Fruit fly (Drosophila melanogaster) whole organism, embryonic: ENCODE data around the gene Tim17a2.

ENCODE experiments used
- CG10462 ChIP-seq: fragments of 200-800 bp; sonication (Bioruptor generic); optimal IDR thresholded peaks from 2 replicates; lab custom pipeline; 2016; ENCODE audit warnings: missing biosample characterization, missing genetic modification characterization
- CG13894 ChIP-seq: fragments of 200-800 bp; sonication (Bioruptor generic); optimal IDR thresholded peaks from 3 replicates; lab custom pipeline; 2018; ENCODE audit warnings: missing biosample characterization, mild to moderate bottlenecking, missing genetic modification characterization, moderate library complexity
- CG3847 ChIP-seq: fragments of 200-800 bp; sonication (Bioruptor generic); IDR thresholded peaks from 2 replicates; pipeline ENCODE4 v1.3.6; 2022; ENCODE audit warnings: missing biosample characterization, missing genetic modification characterization
- CG3995 ChIP-seq: fragments of 200-800 bp; sonication (Bioruptor generic); optimal IDR thresholded peaks from 3 replicates; lab custom pipeline; 2016; ENCODE audit warnings: missing biosample characterization, missing genetic modification characterization
- Hr39 ChIP-seq: fragments of >200 bp; optimal IDR thresholded peaks from 2 replicates; lab custom pipeline; 2017
- Mes4 ChIP-seq: fragments of 200-800 bp; sonication (Bioruptor generic); optimal IDR thresholded peaks from 2 replicates; lab custom pipeline; 2016; ENCODE audit warnings: missing biosample characterization, missing genetic modification characterization
- bbx ChIP-seq: fragments of 200-800 bp; sonication (Bioruptor generic); IDR thresholded peaks from 2 replicates; pipeline ENCODE4 v1.3.6; 2022; ENCODE audit warnings: missing biosample characterization, missing genetic modification characterization; ENCODE audit not compliant: partially characterized antibody
- cad ChIP-seq: fragments of >200 bp; optimal IDR thresholded peaks from 2 replicates; lab custom pipeline; 2017; ENCODE audit warnings: missing biosample characterization, missing genetic modification characterization
- usp ChIP-seq: fragments of >200 bp; optimal IDR thresholded peaks from 2 replicates; lab custom pipeline; 2017; ENCODE audit warnings: missing biosample characterization, missing genetic modification characterization

DNA sequence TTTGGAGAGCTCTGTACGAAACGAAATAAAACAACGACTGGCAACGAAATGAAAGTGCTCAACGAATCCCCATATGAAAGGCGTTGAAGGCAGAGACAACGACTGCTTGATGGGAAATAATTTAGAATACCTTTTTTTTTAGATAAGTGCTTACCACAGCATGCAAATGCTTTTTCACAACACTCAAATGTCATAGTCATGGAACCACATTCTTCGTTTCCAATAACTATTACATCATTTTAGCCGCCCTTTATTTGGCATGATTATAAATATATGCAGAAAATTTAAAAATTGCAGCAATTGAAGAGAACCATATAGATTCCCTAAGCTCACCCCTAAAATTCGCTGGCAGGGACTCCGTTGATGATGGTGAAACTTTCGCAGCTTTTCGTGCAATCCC, 15.2 kb upstream of the Tim17a2 start, which contains the start of gene CG31538:
- TF ChIP-seq Hr39 (lab: Kevin White, UChicago) (no peak), bbx (GFP tag; lab: Robert Waterston, UW) (no peak), CG3995 (GFP tag; lab: Kevin White, UChicago) (no peak), cad (GFP tag; lab: Kevin White, UChicago) (no peak), CG13894 (tag; lab: Kevin White, UChicago) (no peak), usp (no peak), Mes4 (GFP tag; lab: Kevin White, UChicago) (no peak), CG10462 (GFP tag; lab: Kevin White, UChicago) (no peak), CG3847 (GFP tag; lab: Robert Waterston, UW) (no peak)
